Worm (Caenorhabditis elegans) whole organism, mixed stage, embryonic: ENCODE results near the gene mrpl-18.

Experiments
- bed-3 ChIP-seq: fragments of 200-800 bp; sonication (Bioruptor generic); optimal IDR thresholded peaks from 3 replicates; lab custom pipeline; 2018; ENCODE audit warnings: mild to moderate bottlenecking, missing genetic modification characterization, moderate library complexity, missing compliant biosample characterization
- blmp-1 ChIP-seq: fragments of 150-350 bp; optimal IDR thresholded peaks from 2 replicates; lab custom pipeline; 2014; ENCODE audit warnings: missing biosample characterization, missing genetic modification characterization
- ceh-39 ChIP-seq: fragments of 150-350 bp; optimal IDR thresholded peaks from 2 replicates; lab custom pipeline; 2014; ENCODE audit warnings: missing biosample characterization, missing genetic modification characterization
- ceh-43 ChIP-seq: fragments of 200-800 bp; sonication (Bioruptor generic); optimal IDR thresholded peaks from 2 replicates; lab custom pipeline; 2018; ENCODE audit warnings: mild to moderate bottlenecking, missing genetic modification characterization, moderate library complexity, missing compliant biosample characterization
- ceh-83 ChIP-seq: fragments of 200-800 bp; sonication (Bioruptor generic); optimal IDR thresholded peaks from 2 replicates; lab custom pipeline; 2018; ENCODE audit warnings: mild to moderate bottlenecking, missing genetic modification characterization, missing compliant biosample characterization
- ces-1 ChIP-seq: fragments of 150-350 bp; optimal IDR thresholded peaks from 2 replicates; lab custom pipeline; 2014; ENCODE audit warnings: missing biosample characterization, missing genetic modification reagents, missing genetic modification characterization
- cnd-1 ChIP-seq: fragments of 200-800 bp; sonication (Bioruptor generic); optimal IDR thresholded peaks from 2 replicates; lab custom pipeline; 2018; ENCODE audit warnings: mild to moderate bottlenecking, missing genetic modification characterization, missing compliant biosample characterization
- drap-1 ChIP-seq: fragments of 200-800 bp; sonication (Bioruptor generic); optimal IDR thresholded peaks from 3 replicates; lab custom pipeline; 2018; ENCODE audit warnings: mild to moderate bottlenecking, missing genetic modification characterization, missing compliant biosample characterization
- elt-3 ChIP-seq: fragments of 150-350 bp; optimal IDR thresholded peaks from 2 replicates; lab custom pipeline; 2014; ENCODE audit warnings: missing biosample characterization, missing genetic modification characterization
- flh-1 ChIP-seq: fragments of 200-800 bp; sonication (Bioruptor generic); optimal IDR thresholded peaks from 2 replicates; lab custom pipeline; 2018; ENCODE audit warnings: mild to moderate bottlenecking, missing genetic modification characterization, moderate library complexity, missing compliant biosample characterization
- ham-2 ChIP-seq: fragments of 200-800 bp; sonication (Bioruptor generic); optimal IDR thresholded peaks from 2 replicates; lab custom pipeline; 2018; ENCODE audit warnings: mild to moderate bottlenecking, missing genetic modification characterization, missing compliant biosample characterization
- hlh-1 ChIP-seq: fragments of 150-350 bp; optimal IDR thresholded peaks from 2 replicates; lab custom pipeline; 2014; ENCODE audit warnings: missing biosample characterization, missing genetic modification reagents, missing genetic modification characterization
- lin-13 ChIP-seq: fragments of 150-350 bp; optimal IDR thresholded peaks from 2 replicates; lab custom pipeline; 2014; ENCODE audit warnings: missing biosample characterization, missing genetic modification characterization
- lin-32 ChIP-seq: fragments of 200-800 bp; sonication (Bioruptor generic); optimal IDR thresholded peaks from 2 replicates; lab custom pipeline; 2018; ENCODE audit warnings: mild to moderate bottlenecking, missing genetic modification characterization, missing compliant biosample characterization
- lsy-2 ChIP-seq: fragments of 150-350 bp; optimal IDR thresholded peaks from 2 replicates; lab custom pipeline; 2014; ENCODE audit warnings: missing biosample characterization, missing genetic modification characterization
- mep-1 ChIP-seq: fragments of 150-350 bp; optimal IDR thresholded peaks from 2 replicates; lab custom pipeline; 2017; ENCODE audit warnings: missing biosample characterization, missing genetic modification reagents, missing genetic modification characterization, inconsistent platforms
- nhr-2 ChIP-seq: fragments of 150-350 bp; optimal IDR thresholded peaks from 2 replicates; lab custom pipeline; 2014; ENCODE audit warnings: missing biosample characterization, missing genetic modification characterization
- nhr-237 ChIP-seq: fragments of 150-350 bp; optimal IDR thresholded peaks from 2 replicates; lab custom pipeline; 2014; ENCODE audit warnings: missing biosample characterization, missing genetic modification characterization
- nhr-28 ChIP-seq: fragments of 150-350 bp; optimal IDR thresholded peaks from 2 replicates; lab custom pipeline; 2014; ENCODE audit warnings: missing biosample characterization, missing genetic modification characterization
- nhr-76 ChIP-seq: sonication (generic microtip); optimal IDR thresholded peaks from 2 replicates; lab custom pipeline; 2017; ENCODE audit warnings: missing biosample characterization, missing genetic modification characterization
- pha-4 ChIP-seq: fragments of 150-350 bp; optimal IDR thresholded peaks from 2 replicates; lab custom pipeline; 2018; ENCODE audit warnings: missing biosample characterization, missing genetic modification reagents, missing genetic modification characterization
- sem-2 ChIP-seq: fragments of 200-800 bp; sonication (Bioruptor generic); optimal IDR thresholded peaks from 2 replicates; lab custom pipeline; 2018; ENCODE audit warnings: mild to moderate bottlenecking, missing genetic modification characterization, missing compliant biosample characterization
- snpc-4 ChIP-seq: fragments of 150-350 bp; optimal IDR thresholded peaks from 2 replicates; lab custom pipeline; 2014; ENCODE audit warnings: missing biosample characterization, missing genetic modification characterization
- tbx-8 ChIP-seq: fragments of 200-800 bp; sonication (Bioruptor generic); optimal IDR thresholded peaks from 2 replicates; lab custom pipeline; 2018; ENCODE audit warnings: mild to moderate bottlenecking, missing genetic modification characterization, moderate library complexity, missing compliant biosample characterization
- unc-39 ChIP-seq: fragments of 150-350 bp; optimal IDR thresholded peaks from 2 replicates; lab custom pipeline; 2014; ENCODE audit warnings: missing biosample characterization, missing genetic modification characterization
- unc-62 ChIP-seq: fragments of 150-350 bp; optimal IDR thresholded peaks from 2 replicates; lab custom pipeline; 2014; ENCODE audit warnings: missing biosample characterization, missing genetic modification reagents, missing genetic modification characterization
- ztf-11 ChIP-seq: fragments of 150-350 bp; optimal IDR thresholded peaks from 2 replicates; lab custom pipeline; 2014; ENCODE audit warnings: missing biosample characterization, missing genetic modification characterization

Gene mrpl-18

ce11 chrIII:8129195-8129594 is 15.6 kb upstream of the mrpl-18 start:
- no peak for TF ChIP-seq sem-2
- no peak for TF ChIP-seq ces-1 (GFP tag; lab: Kevin White, UChicago)
- TF ChIP-seq drap-1 (GFP tag; lab: Kevin White, UChicago), result no peak
- TF ChIP-seq cnd-1 (tag; lab: Kevin White, UChicago), result no peak
- TF ChIP-seq nhr-237, result no peak
- no peak for TF ChIP-seq unc-62
- TF ChIP-seq hlh-1, result no peak
- TF ChIP-seq ceh-39, result no peak
- no peak for TF ChIP-seq unc-39

ce11 chrIII:8130177-8130902 is 14.5 kb upstream of the mrpl-18 start, which contains the start of the genes rpl-21 and C14B9.10:
rpl-21 (minus strand) TSS chrIII:8130227.
C14B9.10 (plus strand) TSS chrIII:8130852.
- TF ChIP-seq lsy-2 (tag; lab: Kevin White, UChicago), result peak; percentile 98
- TF ChIP-seq mep-1 (tag; lab: Kevin White, UChicago), result peak; percentile 91
- TF ChIP-seq sem-2, result no peak
- peak; percentile 65 for TF ChIP-seq ceh-39
- peak; percentile 67 for TF ChIP-seq ces-1 (GFP tag; lab: Kevin White, UChicago)
- TF ChIP-seq hlh-1, result peak; percentile 25
- peak; percentile 76 for TF ChIP-seq lin-13 (tag; lab: Kevin White, UChicago)
- peak; percentile 83 for TF ChIP-seq pha-4 (tag; lab: Kevin White, UChicago)
- no peak for TF ChIP-seq flh-1 (GFP tag; lab: Kevin White, UChicago)
- no peak for TF ChIP-seq ceh-43 (GFP tag; lab: Kevin White, UChicago)
- TF ChIP-seq unc-39, result no peak
- peak; percentile 80 for TF ChIP-seq nhr-237
- TF ChIP-seq unc-62, result peak; percentile 22
- TF ChIP-seq ham-2 (GFP tag; lab: Kevin White, UChicago), result no peak
- no peak for TF ChIP-seq nhr-76
- TF ChIP-seq ceh-83 (GFP tag; lab: Kevin White, UChicago), result no peak

DNA sequence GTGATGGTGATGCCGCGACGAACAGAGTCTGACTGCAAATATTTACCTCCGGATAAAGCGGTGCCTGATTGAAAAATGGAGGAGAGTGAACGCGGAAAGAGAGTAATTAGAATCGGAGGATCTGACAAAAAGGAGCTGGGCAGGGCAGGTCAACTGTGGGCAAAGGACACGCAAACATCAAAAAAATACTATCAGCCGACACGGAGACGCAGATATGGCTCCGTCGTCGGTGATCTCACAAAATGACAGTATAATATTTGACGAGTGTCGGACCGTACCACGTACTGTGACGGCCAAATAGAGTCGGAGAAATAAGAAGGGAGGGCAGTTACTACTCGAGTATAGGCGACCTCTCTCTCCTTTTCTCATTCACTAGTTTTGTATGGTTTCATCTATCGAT is 12.3 kb upstream of the mrpl-18 start:
- TF ChIP-seq ceh-43 (GFP tag; lab: Kevin White, UChicago), result no peak
- TF ChIP-seq nhr-2 (tag; lab: Kevin White, UChicago), result peak; percentile 78
- TF ChIP-seq pha-4 (tag; lab: Kevin White, UChicago), result peak; percentile 37
- no peak for TF ChIP-seq snpc-4

- TF ChIP-seq tbx-8 (GFP tag; lab: Kevin White, UChicago) (no peak), nhr-76 (no peak), ham-2 (GFP tag; lab: Kevin White, UChicago) (no peak), blmp-1 (tag; lab: Kevin White, UChicago) (no peak), lin-32 (GFP tag; lab: Kevin White, UChicago) (no peak), lsy-2 (tag; lab: Kevin White, UChicago) (no peak), drap-1 (GFP tag; lab: Kevin White, UChicago) (no peak), elt-3 (tag; lab: Kevin White, UChicago) (no peak), nhr-28 (tag; lab: Kevin White, UChicago) (no peak), ceh-43 (GFP tag; lab: Kevin White, UChicago) (no peak), ceh-39 (no peak), ztf-11 (no peak), lin-13 (tag; lab: Kevin White, UChicago) (no peak)
These were observed 11.5 kb upstream of the mrpl-18 start, which contains the start of gene C14B9.2 for ce11 chrIII:8133346-8133745. C14B9.2 (plus strand) TSS chrIII:8133665.

ce11 chrIII:8136517-8137099 is 8.2 kb upstream of the mrpl-18 start:
- TF ChIP-seq nhr-2 (tag; lab: Kevin White, UChicago), result no peak
- no peak for TF ChIP-seq flh-1 (GFP tag; lab: Kevin White, UChicago)
- peak; percentile 68 for TF ChIP-seq pha-4 (tag; lab: Kevin White, UChicago)
- no peak for TF ChIP-seq nhr-28 (tag; lab: Kevin White, UChicago)

ce11 chrIII:8137777-8138176 is 7.0 kb upstream of the mrpl-18 start, which contains the start of gene hsp-12.2:
hsp-12.2 (plus strand) TSS chrIII:8138077.
- TF ChIP-seq nhr-237, result peak; percentile 23
- TF ChIP-seq bed-3 (GFP tag; lab: Kevin White, UChicago), result no peak
- TF ChIP-seq cnd-1 (tag; lab: Kevin White, UChicago), result no peak
- TF ChIP-seq hlh-1, result peak; percentile 64
- TF ChIP-seq, all 35 proteins: peak for 2
